Fruit fly (Drosophila melanogaster) whole organism, embryonic: ENCODE data around the gene Tps1.

Source experiments
- CG1024 ChIP-seq: fragments of 200-800 bp; sonication (Bioruptor generic); IDR thresholded peaks from 2 replicates; pipeline ENCODE4 v1.3.6; 2022; ENCODE audit warnings: missing biosample characterization, missing genetic modification characterization
- CG11093 ChIP-seq: fragments of 200-800 bp; sonication (Bioruptor generic); IDR thresholded peaks from 3 replicates; pipeline ENCODE4 v1.3.6; 2022; ENCODE audit warnings: missing biosample characterization, missing genetic modification characterization
- CG12071 ChIP-seq: fragments of 200-800 bp; sonication (Bioruptor generic); optimal IDR thresholded peaks from 3 replicates; lab custom pipeline; 2018; ENCODE audit warnings: missing biosample characterization, mild to moderate bottlenecking, missing genetic modification characterization
- CG13287 ChIP-seq: fragments of 200-800 bp; sonication (Bioruptor generic); IDR thresholded peaks from 2 replicates; pipeline ENCODE4 v1.3.6; 2022; ENCODE audit warnings: missing biosample characterization, missing genetic modification characterization; ENCODE audit not compliant: partially characterized antibody
- CG14014 ChIP-seq: fragments of 200-800 bp; sonication (Bioruptor generic); IDR thresholded peaks from 2 replicates; pipeline ENCODE4 v1.3.6; 2022; ENCODE audit warnings: missing biosample characterization, missing genetic modification characterization
- CG1647 ChIP-seq: fragments of 200-800 bp; sonication (Bioruptor generic); optimal IDR thresholded peaks from 3 replicates; lab custom pipeline; 2016; ENCODE audit warnings: missing biosample characterization, missing genetic modification characterization
- CG31441 ChIP-seq: fragments of 200-800 bp; sonication (Bioruptor generic); IDR thresholded peaks from 2 replicates; pipeline ENCODE4 v1.3.6; 2022; ENCODE audit warnings: missing biosample characterization, missing genetic modification characterization
- CG4424 ChIP-seq: fragments of 200-800 bp; sonication (Bioruptor generic); optimal IDR thresholded peaks from 3 replicates; lab custom pipeline; 2016; ENCODE audit warnings: missing biosample characterization, missing genetic modification characterization
- CG4617 ChIP-seq: fragments of 200-800 bp; sonication (Bioruptor generic); optimal IDR thresholded peaks from 3 replicates; lab custom pipeline; 2016; ENCODE audit warnings: missing biosample characterization, missing genetic modification characterization, borderline replicate concordance
- CG6254 ChIP-seq: fragments of 200-800 bp; sonication (Bioruptor generic); optimal IDR thresholded peaks from 3 replicates; lab custom pipeline; 2017; ENCODE audit warnings: mild to moderate bottlenecking, missing biosample characterization, missing genetic modification reagents, missing genetic modification characterization
- CG8281 ChIP-seq: fragments of 200-800 bp; sonication (Bioruptor generic); optimal IDR thresholded peaks from 2 replicates; lab custom pipeline; 2018; ENCODE audit warnings: missing biosample characterization, mild to moderate bottlenecking, missing genetic modification characterization, moderate library complexity
- CTCF ChIP-seq: fragments of 200-800 bp; sonication (Bioruptor generic); optimal IDR thresholded peaks from 2 replicates; lab custom pipeline; 2017; ENCODE audit warnings: missing biosample characterization, mild to moderate bottlenecking, missing genetic modification characterization, moderate library complexity
- CoRest ChIP-seq: fragments of 200-800 bp; sonication (Bioruptor generic); optimal IDR thresholded peaks from 3 replicates; lab custom pipeline; 2018; ENCODE audit warnings: missing biosample characterization, mild to moderate bottlenecking, missing genetic modification characterization, moderate library complexity
- D19B ChIP-seq: fragments of 200-800 bp; sonication (Bioruptor generic); optimal IDR thresholded peaks from 2 replicates; lab custom pipeline; 2017; ENCODE audit warnings: missing biosample characterization, mild to moderate bottlenecking, missing genetic modification characterization
- Dip3 ChIP-seq: fragments of 200-800 bp; sonication (Bioruptor generic); optimal IDR thresholded peaks from 3 replicates; lab custom pipeline; 2016; ENCODE audit warnings: missing biosample characterization, missing genetic modification characterization
- E2f1 ChIP-seq: fragments of 200-800 bp; sonication (Bioruptor generic); IDR thresholded peaks from 2 replicates; pipeline ENCODE4 v1.3.6; 2022; ENCODE audit warnings: missing biosample characterization, missing genetic modification characterization
- Fer2 ChIP-seq: fragments of 200-800 bp; sonication (Bioruptor generic); optimal IDR thresholded peaks from 2 replicates; lab custom pipeline; 2018; ENCODE audit warnings: missing biosample characterization, mild to moderate bottlenecking, missing genetic modification characterization, moderate library complexity
- Hr3 ChIP-seq: fragments of 200-800 bp; sonication (Bioruptor generic); optimal IDR thresholded peaks from 3 replicates; lab custom pipeline; 2016; ENCODE audit warnings: missing biosample characterization, missing genetic modification characterization
- Mad ChIP-seq: fragments of 200-800 bp; sonication (Bioruptor generic); optimal IDR thresholded peaks from 2 replicates; lab custom pipeline; 2016; ENCODE audit warnings: missing biosample characterization, missing genetic modification characterization
- Meics ChIP-seq: fragments of 200-800 bp; sonication (Bioruptor generic); optimal IDR thresholded peaks from 2 replicates; lab custom pipeline; 2017; ENCODE audit warnings: missing biosample characterization, mild to moderate bottlenecking, missing genetic modification characterization
- Myb ChIP-seq: fragments of 200-800 bp; sonication (Bioruptor generic); optimal IDR thresholded peaks from 2 replicates; lab custom pipeline; 2016; ENCODE audit warnings: missing biosample characterization, missing genetic modification characterization
- Nf-YB ChIP-seq: fragments of 200-800 bp; sonication (Bioruptor generic); optimal IDR thresholded peaks from 3 replicates; lab custom pipeline; 2019; ENCODE audit warnings: missing biosample characterization, mild to moderate bottlenecking, missing genetic modification characterization, moderate library complexity
- Oaz ChIP-seq: fragments of 200-800 bp; sonication (Bioruptor generic); IDR thresholded peaks from 2 replicates; pipeline ENCODE4 v1.3.6; 2022; ENCODE audit warnings: missing biosample characterization, missing genetic modification characterization
- Oli ChIP-seq: fragments of 200-800 bp; sonication (Bioruptor generic); optimal IDR thresholded peaks from 2 replicates; lab custom pipeline; 2018; ENCODE audit warnings: missing biosample characterization, mild to moderate bottlenecking, missing genetic modification characterization, moderate library complexity
- Sry-β ChIP-seq: fragments of 200-800 bp; sonication (Bioruptor generic); optimal IDR thresholded peaks from 2 replicates; lab custom pipeline; 2018; ENCODE audit warnings: missing biosample characterization, mild to moderate bottlenecking, missing genetic modification characterization, moderate library complexity
- al ChIP-seq: fragments of 200-800 bp; sonication (Bioruptor generic); IDR thresholded peaks from 2 replicates; pipeline ENCODE4 v1.3.6; 2022; ENCODE audit warnings: missing biosample characterization, missing genetic modification characterization
- ato ChIP-seq: fragments of 200-800 bp; sonication (Bioruptor generic); IDR thresholded peaks from 2 replicates; pipeline ENCODE4 v1.3.6; 2022; ENCODE audit warnings: missing biosample characterization, missing genetic modification characterization; ENCODE audit not compliant: partially characterized antibody
- exex ChIP-seq: fragments of 200-800 bp; sonication (Bioruptor generic); optimal IDR thresholded peaks from 4 replicates; lab custom pipeline; 2018; ENCODE audit warnings: missing biosample characterization, mild to moderate bottlenecking, missing genetic modification characterization, moderate library complexity
- fru ChIP-seq: fragments of >200 bp; optimal IDR thresholded peaks from 2 replicates; lab custom pipeline; 2017
- gfzf ChIP-seq: fragments of 200-800 bp; sonication (Bioruptor generic); optimal IDR thresholded peaks from 2 replicates; lab custom pipeline; 2016; ENCODE audit warnings: missing biosample characterization, mild to moderate bottlenecking, missing genetic modification characterization, moderate library complexity
- grn ChIP-seq: fragments of 200-800 bp; sonication (Bioruptor generic); optimal IDR thresholded peaks from 3 replicates; lab custom pipeline; 2017; ENCODE audit warnings: missing biosample characterization, missing genetic modification characterization
- hb ChIP-seq: fragments of 200-800 bp; sonication (Bioruptor generic); IDR thresholded peaks from 3 replicates; pipeline ENCODE4 v1.3.6; 2022; ENCODE audit warnings: missing biosample characterization, missing genetic modification characterization; ENCODE audit not compliant: partially characterized antibody
- kah ChIP-seq: fragments of 200-800 bp; sonication (Bioruptor generic); optimal IDR thresholded peaks from 2 replicates; lab custom pipeline; 2018; ENCODE audit warnings: missing biosample characterization, mild to moderate bottlenecking, missing genetic modification characterization
- lilli ChIP-seq: fragments of 200-800 bp; sonication (Bioruptor generic); optimal IDR thresholded peaks from 3 replicates; lab custom pipeline; 2016; ENCODE audit warnings: missing biosample characterization, missing genetic modification characterization
- nmo ChIP-seq: fragments of 200-800 bp; sonication (Bioruptor generic); optimal IDR thresholded peaks from 2 replicates; lab custom pipeline; 2018; ENCODE audit warnings: missing biosample characterization, mild to moderate bottlenecking, missing genetic modification characterization, moderate library complexity
- odd ChIP-seq: fragments of 200-800 bp; sonication (Bioruptor generic); optimal IDR thresholded peaks from 2 replicates; lab custom pipeline; 2017; ENCODE audit warnings: missing biosample characterization, mild to moderate bottlenecking, missing genetic modification characterization
- onecut ChIP-seq: fragments of 200-800 bp; sonication (Bioruptor generic); IDR thresholded peaks from 2 replicates; pipeline ENCODE4 v1.3.6; 2022; ENCODE audit warnings: missing biosample characterization, missing genetic modification characterization
- p53 ChIP-seq: fragments of 200-800 bp; sonication (Bioruptor generic); optimal IDR thresholded peaks from 2 replicates; lab custom pipeline; 2016; ENCODE audit warnings: missing biosample characterization, missing genetic modification characterization
- pita ChIP-seq: fragments of 200-800 bp; sonication (Bioruptor generic); optimal IDR thresholded peaks from 2 replicates; lab custom pipeline; 2017; ENCODE audit warnings: missing biosample characterization, mild to moderate bottlenecking, missing genetic modification characterization
- pum ChIP-seq: fragments of 200-800 bp; sonication (Bioruptor generic); optimal IDR thresholded peaks from 2 replicates; lab custom pipeline; 2016; ENCODE audit warnings: missing biosample characterization, missing genetic modification characterization
- ro ChIP-seq: fragments of 200-800 bp; sonication (Bioruptor generic); IDR thresholded peaks from 2 replicates; pipeline ENCODE4 v1.3.6; 2022; ENCODE audit warnings: missing biosample characterization, missing genetic modification characterization
- schlank ChIP-seq: fragments of 200-800 bp; sonication (Bioruptor generic); optimal IDR thresholded peaks from 2 replicates; lab custom pipeline; 2018; ENCODE audit warnings: missing biosample characterization, mild to moderate bottlenecking, missing genetic modification characterization
- sd ChIP-seq: fragments of 200-800 bp; sonication (Bioruptor generic); optimal IDR thresholded peaks from 3 replicates; lab custom pipeline; 2018; ENCODE audit warnings: missing biosample characterization, mild to moderate bottlenecking, missing genetic modification characterization, moderate library complexity
- sna ChIP-seq: fragments of 200-800 bp; sonication (Bioruptor generic); IDR thresholded peaks from 2 replicates; pipeline ENCODE4 v1.3.6; 2022; ENCODE audit warnings: missing biosample characterization, missing genetic modification characterization; ENCODE audit not compliant: partially characterized antibody
- sqz ChIP-seq: fragments of 200-800 bp; sonication (Bioruptor generic); optimal IDR thresholded peaks from 3 replicates; lab custom pipeline; 2018; ENCODE audit warnings: missing biosample characterization, mild to moderate bottlenecking, missing genetic modification characterization
- tll ChIP-seq, 2 experiments: fragments of 200-800 bp in 1 of 2; fragments of >200 bp in 1 of 2; sonication (Bioruptor generic) in 1 of 2; optimal IDR thresholded peaks; 2 replicates each; lab custom pipeline; 2017 to 2019; ENCODE audit warnings: missing biosample characterization in 2 of 2, missing genetic modification characterization in 2 of 2, mild to moderate bottlenecking in 1 of 2, moderate library complexity in 1 of 2
- toy ChIP-seq: fragments of 200-800 bp; sonication (Bioruptor generic); IDR thresholded peaks from 2 replicates; pipeline ENCODE4 v1.3.6; 2022; ENCODE audit warnings: missing biosample characterization, missing genetic modification characterization
- tup ChIP-seq: fragments of 200-800 bp; sonication (Bioruptor generic); optimal IDR thresholded peaks from 2 replicates; lab custom pipeline; 2016; ENCODE audit warnings: missing biosample characterization, mild to moderate bottlenecking, missing genetic modification characterization, moderate library complexity
- vnd ChIP-seq: fragments of 200-800 bp; sonication (Bioruptor generic); IDR thresholded peaks from 3 replicates; pipeline ENCODE4 v1.3.6; 2022; ENCODE audit warnings: missing biosample characterization, missing genetic modification characterization; ENCODE audit not compliant: partially characterized antibody
- wek ChIP-seq: fragments of 200-800 bp; sonication (Bioruptor generic); optimal IDR thresholded peaks from 3 replicates; lab custom pipeline; 2018; ENCODE audit warnings: missing biosample characterization, mild to moderate bottlenecking, missing genetic modification characterization, moderate library complexity
- wor ChIP-seq: fragments of 200-800 bp; sonication (Bioruptor generic); IDR thresholded peaks from 2 replicates; pipeline ENCODE4 v1.3.6; 2022; ENCODE audit warnings: missing biosample characterization, missing genetic modification characterization

Gene Tps1

DNA sequence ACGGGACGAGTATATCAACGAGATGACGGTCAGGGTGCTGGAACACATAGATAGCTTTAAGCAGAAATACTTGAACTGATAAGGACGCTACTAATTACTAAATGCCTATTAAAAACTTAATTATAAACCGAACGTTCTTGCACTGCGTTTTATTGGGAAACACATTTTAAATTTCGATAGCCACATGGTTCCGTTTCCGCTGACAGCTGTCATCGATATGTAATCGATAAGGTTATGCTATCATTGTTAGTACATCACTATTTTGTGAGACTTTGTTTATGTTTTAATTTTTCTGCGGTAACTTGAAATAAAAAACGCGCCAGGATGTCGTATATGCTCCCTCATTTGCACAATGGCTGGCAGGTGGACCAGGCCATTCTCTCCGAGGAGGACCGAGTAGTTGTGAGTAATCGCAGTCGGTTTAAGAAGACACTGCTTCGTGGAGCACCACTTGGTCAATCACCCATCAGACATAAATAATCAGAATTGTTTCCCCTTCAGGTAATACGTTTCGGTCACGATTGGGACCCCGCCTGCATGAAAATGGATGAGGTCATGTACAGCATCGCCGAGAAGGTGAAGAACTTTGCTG is 15.0 kb downstream of the Tps1 start, which contains the start of gene Dim1 (continued):
- TF ChIP-seq CG1647 (no peak), CG14014 (GFP tag; lab: Robert Waterston, UW) (no peak), onecut (GFP tag; lab: Robert Waterston, UW) (no peak), al (no peak), CoRest (tag; lab: Kevin White, UChicago) (peak; percentile 32), Oli (tag; lab: Kevin White, UChicago) (no peak), vnd (peak; percentile 68), pum (no peak), CG4424 (GFP tag; lab: Kevin White, UChicago) (no peak), tll (GFP tag; optimal IDR thresholded peaks at IDR 0.05; lab: Kevin White, UChicago) (no peak), grn (no peak), ato (GFP tag; lab: Robert Waterston, UW) (peak; percentile 72), CG31441 (GFP tag; lab: Robert Waterston, UW) (no peak), toy (GFP tag; lab: Robert Waterston, UW) (no peak), sqz (GFP tag; lab: Kevin White, UChicago) (no peak), E2f1 (GFP tag; lab: Robert Waterston, UW) (no peak), CG13287 (peak; percentile 87), hb (GFP tag; lab: Robert Waterston, UW) (peak; percentile 63; the same call in 1 of the 3 replicates), sd (no peak), odd (no peak), exex (no peak), wek (peak; percentile 47), CG11093 (GFP tag; lab: Robert Waterston, UW) (no peak), Dip3 (GFP tag; lab: Kevin White, UChicago) (no peak), Fer2 (tag; lab: Kevin White, UChicago) (no peak), Myb (GFP tag; lab: Kevin White, UChicago) (peak; percentile 81), Sry-β (GFP tag; lab: Kevin White, UChicago) (no peak), Meics (GFP tag; lab: Kevin White, UChicago) (no peak), gfzf (peak; percentile 20), CG4617 (peak; percentile 34), Oaz (no peak), lilli (GFP tag; lab: Kevin White, UChicago) (no peak), Hr3 (GFP tag; lab: Kevin White, UChicago) (no peak), CG12071 (GFP tag; lab: Kevin White, UChicago) (no peak), D19B (GFP tag; lab: Kevin White, UChicago) (no peak), sna (GFP tag; lab: Robert Waterston, UW) (peak; percentile 78), kah (GFP tag; lab: Kevin White, UChicago) (no peak), Mad (GFP tag; lab: Kevin White, UChicago) (peak; percentile 29), ro (GFP tag; lab: Robert Waterston, UW) (no peak), wor (no peak), fru (no peak), CTCF (GFP tag; lab: Kevin White, UChicago) (peak; percentile 14), schlank (tag; lab: Kevin White, UChicago) (peak; percentile 23), nmo (GFP tag; lab: Kevin White, UChicago) (peak; percentile 41), tup (GFP tag; lab: Kevin White, UChicago) (no peak), Nf-YB (peak; percentile 10), CG6254 (GFP tag; lab: Kevin White, UChicago) (no peak), CG1024 (GFP tag; lab: Robert Waterston, UW) (no peak), CG8281 (tag; lab: Kevin White, UChicago) (no peak), pita (no peak), p53 (GFP tag; lab: Kevin White, UChicago) (peak; percentile 17)
